Fruit fly (Drosophila melanogaster): ENCODE measurements around the gene CG17834.
A peak's percentile ranks its signal among the peaks of the same experiment; 100 is the strongest.

The CG17834 gene

DNA sequence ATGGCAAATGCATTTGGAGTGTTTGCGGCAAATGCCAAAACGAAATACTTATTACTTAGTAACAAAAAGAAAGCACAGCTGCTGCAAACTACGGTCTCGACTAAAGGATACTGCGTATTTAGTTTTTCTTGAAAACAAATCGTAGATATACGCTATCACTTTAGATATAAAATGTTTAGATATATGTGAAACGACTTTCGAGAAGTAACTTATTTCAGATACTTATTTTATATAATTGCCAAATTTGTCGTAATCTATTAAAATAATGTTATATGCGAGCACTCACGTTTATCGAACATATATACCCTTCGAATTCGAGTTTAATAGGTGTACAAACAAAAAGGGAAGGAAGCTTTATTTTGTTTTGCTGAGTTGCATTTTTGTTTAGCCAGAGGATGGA lies 54.2 kb downstream of the CG17834 start (continued):
- TF ChIP-seq CG6689 (GFP tag; IDR thresholded peaks at IDR 0.05) (no peak), en (GFP tag; optimal IDR thresholded peaks at IDR 0.05) (no peak), Trl (optimal IDR thresholded peaks at IDR 0.05) (no peak), Trl (GFP tag; optimal IDR thresholded peaks at IDR 0.05) (no peak), CTCF (GFP tag; optimal IDR thresholded peaks at IDR 0.05) (no peak), HLH4C (GFP tag; IDR thresholded peaks at IDR 0.05; ENCODE audit: partially characterized antibody) (no peak), CG11560 (tag; IDR thresholded peaks at IDR 0.05) (no peak), grau (tag; optimal IDR thresholded peaks at IDR 0.05) (peak; percentile 10), Dip3 (GFP tag; optimal IDR thresholded peaks at IDR 0.05) (no peak), CG18619 (GFP tag; optimal IDR thresholded peaks at IDR 0.05) (no peak), NK7.1 (GFP tag; optimal IDR thresholded peaks at IDR 0.05) (no peak), Oli (tag; optimal IDR thresholded peaks at IDR 0.05) (peak; percentile 41), CG11247 (GFP tag; IDR thresholded peaks at IDR 0.05) (no peak), CG30403 (GFP tag; optimal IDR thresholded peaks at IDR 0.05) (peak; percentile 30), bbx (GFP tag; IDR thresholded peaks at IDR 0.05; ENCODE audit: partially characterized antibody) (no peak), CG7928 (GFP tag; optimal IDR thresholded peaks at IDR 0.05) (no peak), salm (tag; optimal IDR thresholded peaks at IDR 0.05) (no peak), Ets65A (GFP tag) (no peak), unc-4 (GFP tag; IDR thresholded peaks at IDR 0.05; ENCODE audit: partially characterized antibody) (no peak), CG7963 (GFP tag; IDR thresholded peaks at IDR 0.05; ENCODE audit: partially characterized antibody) (no peak), PHDP (tag; optimal IDR thresholded peaks at IDR 0.05) (no peak), CG30431 (GFP tag; optimal IDR thresholded peaks at IDR 0.05) (no peak), Gug (GFP tag; IDR thresholded peaks at IDR 0.05) (no peak), Sox100B (GFP tag; optimal IDR thresholded peaks at IDR 0.05) (peak; percentile 12), CG43689 (GFP tag; IDR thresholded peaks at IDR 0.05) (no peak), CG5245 (GFP tag; optimal IDR thresholded peaks at IDR 0.05) (no peak), CG17361 (GFP tag; IDR thresholded peaks at IDR 0.05) (peak; percentile 50; the same call in 2 of the 3 replicates), Six4 (GFP tag; optimal IDR thresholded peaks at IDR 0.05) (no peak), shn (GFP tag; optimal IDR thresholded peaks at IDR 0.05) (no peak), mam (GFP tag; optimal IDR thresholded peaks at IDR 0.05) (no peak), CG13424 (tag; optimal IDR thresholded peaks at IDR 0.05) (no peak), CG15011 (GFP tag; optimal IDR thresholded peaks at IDR 0.05) (no peak), tx (GFP tag; optimal IDR thresholded peaks at IDR 0.05) (no peak), CG15514 (GFP tag; optimal IDR thresholded peaks at IDR 0.05) (no peak), H15 (GFP tag; IDR thresholded peaks at IDR 0.05) (no peak), CG2875 (GFP tag; optimal IDR thresholded peaks at IDR 0.05) (no peak), CG10654 (GFP tag; optimal IDR thresholded peaks at IDR 0.05) (no peak), nau (GFP tag; optimal IDR thresholded peaks at IDR 0.05) (no peak), fru (optimal IDR thresholded peaks at IDR 0.05) (no peak)

DNA sequence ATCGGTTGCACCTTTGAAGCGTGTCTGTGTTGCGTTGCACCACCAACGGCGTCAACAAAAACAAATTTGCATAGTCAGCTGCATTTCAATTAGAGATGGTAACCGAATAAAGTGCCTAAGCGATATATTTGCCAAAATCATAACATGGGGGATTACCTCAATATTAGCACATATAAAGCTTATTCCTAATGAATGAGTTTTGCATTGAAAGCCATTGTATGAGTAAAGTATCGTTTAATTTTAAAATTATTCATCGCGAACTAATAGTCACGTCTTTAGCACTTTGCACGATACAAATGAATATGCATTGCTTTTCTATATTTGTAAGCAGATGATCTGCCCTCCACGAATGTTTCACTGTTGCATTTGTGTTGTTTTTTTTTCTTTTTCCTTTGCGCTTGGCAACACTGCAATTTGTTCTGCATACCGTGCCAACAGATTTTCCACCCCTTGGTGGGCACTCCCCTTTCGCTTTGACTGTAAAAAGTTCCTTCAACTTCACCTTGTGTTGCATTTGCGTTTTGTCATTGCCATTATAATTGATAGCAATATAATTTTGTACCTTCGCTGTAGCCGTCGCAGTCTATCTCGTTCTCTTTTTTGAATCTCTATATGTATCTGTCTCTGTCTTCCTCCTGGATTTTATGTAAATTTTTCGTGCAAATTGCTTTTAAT lies 56.2 kb downstream of the CG17834 start:
- TF ChIP-seq CG11247 (GFP tag; IDR thresholded peaks at IDR 0.05) (no peak), CG6683 (GFP tag; optimal IDR thresholded peaks at IDR 0.05) (no peak), BEAF-32 (GFP tag; optimal IDR thresholded peaks at IDR 0.05) (peak; percentile 11), hth (optimal IDR thresholded peaks at IDR 0.05) (no peak), Drgx (GFP tag; IDR thresholded peaks at IDR 0.05) (0 out of 2 replicates have a peak, but pooled peaks have one; percentile 33), gsb-n (tag; optimal IDR thresholded peaks at IDR 0.05) (peak; percentile 53), CG13296 (GFP tag; optimal IDR thresholded peaks at IDR 0.05) (no peak), bsh (GFP tag; optimal IDR thresholded peaks at IDR 0.05) (peak; percentile 16 to 22), sens (GFP tag) (peak; percentile 81), Sry-δ (GFP tag; optimal IDR thresholded peaks at IDR 0.05) (no peak), CoRest (tag; optimal IDR thresholded peaks at IDR 0.05) (no peak), CG9727 (GFP tag; optimal IDR thresholded peaks at IDR 0.05) (no peak), MBD-R2 (GFP tag; IDR thresholded peaks at IDR 0.05) (no peak), HLH54F (GFP tag; optimal IDR thresholded peaks at IDR 0.05) (no peak), stwl (tag; optimal IDR thresholded peaks at IDR 0.05) (peak; percentile 9), cg (GFP tag; optimal IDR thresholded peaks at IDR 0.05) (no peak)
